Fruit fly (Drosophila melanogaster): ENCODE measurements around the gene CG32391.

dm6 chr3L:7091331-7091904 lies 22.4 kb upstream of the CG32391 start:
- no peak for TF ChIP-seq CG8478 (optimal IDR thresholded peaks at IDR 0.05)
- no peak for TF ChIP-seq pan (optimal IDR thresholded peaks at IDR 0.05)
- TF ChIP-seq usp (GFP tag; optimal IDR thresholded peaks at IDR 0.05): no peak
- TF ChIP-seq EcR (GFP tag; optimal IDR thresholded peaks at IDR 0.05): no peak
- TF ChIP-seq Dll (optimal IDR thresholded peaks at IDR 0.05): no peak
- TF ChIP-seq psq (optimal IDR thresholded peaks at IDR 0.05): no peak

Measured in whole organism.